Fruit fly (Drosophila melanogaster): ENCODE data around the gene CG43233.

DNA sequence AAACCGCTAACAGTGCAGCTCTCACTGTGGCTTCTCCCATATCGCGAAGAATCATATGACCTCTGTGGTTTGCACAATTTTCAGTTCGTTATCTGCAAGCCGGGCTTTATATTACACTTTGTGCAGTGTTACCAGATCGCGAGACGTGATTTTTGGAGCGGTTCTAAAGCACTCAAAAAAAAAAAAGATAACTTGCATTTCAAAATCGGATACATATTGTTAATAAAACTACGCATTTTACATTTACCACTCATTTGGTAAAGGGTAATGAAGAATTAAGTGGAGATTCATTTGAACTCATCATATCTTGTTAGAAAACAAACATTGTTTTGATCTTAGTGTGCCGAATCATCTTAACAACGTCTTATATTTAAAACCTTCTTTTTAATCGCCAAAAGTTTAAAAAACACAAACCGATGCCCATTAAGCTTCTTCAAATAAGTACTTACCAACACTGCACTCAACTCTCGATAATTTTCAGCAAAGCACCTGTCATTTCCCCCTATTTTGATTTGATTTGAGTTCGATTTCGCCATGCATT is 9.8 kb downstream of the CG43233 start, which contains the start of gene CG2493:
- TF ChIP-seq CG14711 (tag; optimal IDR thresholded peaks at IDR 0.05) (peak; percentile 52), kay (GFP tag; ENCODE audit: borderline replicate concordance) (no peak), CG5204 (GFP tag; optimal IDR thresholded peaks at IDR 0.05) (no peak), Crg-1 (GFP tag; optimal IDR thresholded peaks at IDR 0.05) (no peak), ovo (GFP tag; optimal IDR thresholded peaks at IDR 0.05) (no peak), Hr96 (GFP tag; optimal IDR thresholded peaks at IDR 0.05) (peak; percentile 15), Mnt (GFP tag; optimal IDR thresholded peaks at IDR 0.05) (no peak), pad (GFP tag; optimal IDR thresholded peaks at IDR 0.05) (peak; percentile 29), tj (GFP tag; optimal IDR thresholded peaks at IDR 0.05) (peak; percentile 57), CG7045 (GFP tag; optimal IDR thresholded peaks at IDR 0.05) (no peak)

All from whole organism, adult.